Fruit fly (Drosophila melanogaster) whole organism, pupa: ENCODE measurements around the gene disp.

Experiments used
- CG13204 ChIP-seq: fragments of 200-800 bp; sonication (Bioruptor generic); optimal IDR thresholded peaks from 2 replicates; lab custom pipeline; 2018; ENCODE audit warnings: missing biosample characterization, mild to moderate bottlenecking, missing genetic modification characterization, moderate library complexity
- CG14655 ChIP-seq: fragments of 200-800 bp; sonication (Bioruptor generic); optimal IDR thresholded peaks from 3 replicates; lab custom pipeline; 2017; ENCODE audit warnings: mild to moderate bottlenecking, missing biosample characterization, missing genetic modification reagents, missing genetic modification characterization
- CG15710 ChIP-seq: fragments of 200-800 bp; sonication (Bioruptor generic); optimal IDR thresholded peaks from 2 replicates; lab custom pipeline; 2018; ENCODE audit warnings: missing biosample characterization, mild to moderate bottlenecking, missing genetic modification characterization, moderate library complexity
- CG17806 ChIP-seq: fragments of 200-800 bp; sonication (Bioruptor generic); optimal IDR thresholded peaks from 2 replicates; lab custom pipeline; 2018; ENCODE audit warnings: missing biosample characterization, mild to moderate bottlenecking, missing genetic modification characterization, moderate library complexity
- CG32121 ChIP-seq: fragments of 200-800 bp; sonication (Bioruptor generic); IDR thresholded peaks from 2 replicates; pipeline ENCODE4 v1.3.6; 2022; ENCODE audit warnings: missing biosample characterization, missing genetic modification characterization
- CG8159 ChIP-seq: fragments of 200-800 bp; sonication (Bioruptor generic); optimal IDR thresholded peaks from 3 replicates; lab custom pipeline; 2018; ENCODE audit warnings: missing biosample characterization, mild to moderate bottlenecking, missing genetic modification characterization, moderate library complexity
- CG8301 ChIP-seq: fragments of 200-800 bp; sonication (Bioruptor generic); optimal IDR thresholded peaks from 2 replicates; lab custom pipeline; 2018; ENCODE audit warnings: missing biosample characterization, mild to moderate bottlenecking, missing genetic modification characterization
- CG9948 ChIP-seq: fragments of 200-800 bp; sonication (Bioruptor generic); optimal IDR thresholded peaks from 2 replicates; lab custom pipeline; 2018; ENCODE audit warnings: missing biosample characterization, mild to moderate bottlenecking, missing genetic modification characterization, moderate library complexity
- EcR ChIP-seq: fragments of 200-800 bp; sonication (Bioruptor generic); optimal IDR thresholded peaks from 3 replicates; lab custom pipeline; 2019; ENCODE audit warnings: missing biosample characterization, missing genetic modification characterization, mild to moderate bottlenecking, moderate library complexity, missing genetic modification reagents
- Ets98B ChIP-seq: fragments of 200-800 bp; sonication (Bioruptor generic); IDR thresholded peaks from 2 replicates; pipeline ENCODE4 v1.3.6; 2022; ENCODE audit warnings: missing biosample characterization, missing genetic modification characterization
- Pif1B ChIP-seq: fragments of 200-800 bp; sonication (Bioruptor generic); optimal IDR thresholded peaks from 3 replicates; lab custom pipeline; 2016; ENCODE audit warnings: missing biosample characterization, missing genetic modification characterization
- rn ChIP-seq: fragments of 200-800 bp; sonication (Bioruptor generic); IDR thresholded peaks from 2 replicates; pipeline ENCODE4 v1.3.6; 2022; ENCODE audit warnings: missing biosample characterization, missing genetic modification characterization

dm6 chr3R:5861218-5861902 is 5.2 kb upstream of the disp start:
- no peak for TF ChIP-seq CG13204
- TF ChIP-seq Pif1B (GFP tag; lab: Kevin White, UChicago), result peak; percentile 26
- TF ChIP-seq EcR (GFP tag; lab: Kevin White, UChicago), result no peak
- TF ChIP-seq CG17806, result peak; percentile 12
- peak; percentile 33 for TF ChIP-seq Ets98B (GFP tag; lab: Robert Waterston, UW)
- TF ChIP-seq CG32121 (GFP tag; lab: Robert Waterston, UW), result peak; percentile 43
- peak; percentile 35 for TF ChIP-seq CG8159 (tag; lab: Kevin White, UChicago)
- peak; percentile 14 for TF ChIP-seq CG9948 (tag; lab: Kevin White, UChicago)
- TF ChIP-seq CG14655 (GFP tag; lab: Kevin White, UChicago), result peak; percentile 67
- peak; percentile 43 for TF ChIP-seq CG8301 (tag; lab: Kevin White, UChicago)
- TF ChIP-seq CG15710 (tag; lab: Kevin White, UChicago), result no peak
- no peak for TF ChIP-seq rn (GFP tag; lab: Robert Waterston, UW)
